Worm (Caenorhabditis elegans) whole organism, young adult: ENCODE data around the gene C33F10.8.

ENCODE experiments used
- Y56A3A.18 ChIP-seq: fragments of 200-800 bp; sonication (Bioruptor generic); IDR thresholded peaks from 2 replicates; pipeline ENCODE4 v1.3.6; 2022; ENCODE audit warnings: missing genetic modification reagents, missing genetic modification characterization, missing compliant biosample characterization
- hsf-1 ChIP-seq: fragments of 200-800 bp; sonication (Bioruptor generic); IDR thresholded peaks from 2 replicates; pipeline ENCODE4 v1.3.6; 2022; ENCODE audit warnings: missing genetic modification reagents, missing genetic modification characterization, missing compliant biosample characterization
- nhr-90 ChIP-seq: sonication (generic microtip); optimal IDR thresholded peaks from 2 replicates; lab custom pipeline; 2016; ENCODE audit warnings: missing genotype, mild to moderate bottlenecking, missing genetic modification characterization, missing compliant biosample characterization
- unc-62 ChIP-seq: fragments of 150-350 bp; optimal IDR thresholded peaks from 2 replicates; lab custom pipeline; 2014; ENCODE audit warnings: missing biosample characterization, missing genetic modification reagents, missing genetic modification characterization
- ztf-3 ChIP-seq: fragments of 200-800 bp; sonication (Bioruptor generic); optimal IDR thresholded peaks from 2 replicates; lab custom pipeline; 2018; ENCODE audit warnings: mild to moderate bottlenecking, missing genetic modification characterization, missing compliant biosample characterization

DNA sequence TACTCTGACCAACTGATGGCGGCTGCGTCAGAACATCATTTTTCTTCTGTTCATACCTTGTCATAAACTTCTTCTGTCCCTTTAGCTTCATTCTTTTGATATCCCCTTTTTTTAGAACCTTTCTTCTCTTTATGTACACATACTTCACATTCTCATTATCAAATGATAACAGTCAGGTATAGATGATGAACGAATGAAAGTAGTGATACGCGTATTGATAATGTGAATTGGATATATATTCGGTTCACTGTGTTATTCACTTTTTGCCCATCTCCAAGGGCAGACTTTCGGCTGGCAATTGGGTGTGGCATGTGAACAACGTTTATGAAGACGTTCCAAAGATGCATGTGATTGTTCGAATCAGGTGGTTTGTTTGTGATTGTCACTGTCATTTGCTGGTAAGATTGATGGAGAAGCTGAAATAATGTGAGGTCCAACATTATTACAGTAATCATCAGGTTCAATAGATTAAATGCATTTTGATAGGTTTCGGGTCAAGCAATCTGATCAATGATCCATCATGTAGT lies 49.4 kb upstream of the C33F10.8 start, which contains the start of gene F11G11.15:
- TF ChIP-seq ztf-3 (GFP tag; lab: Kevin White, UChicago) (no peak), hsf-1 (GFP tag; lab: Robert Waterston, UW) (no peak), unc-62 (no peak), Y56A3A.18 (no peak), nhr-90 (tag; lab: Kevin White, UChicago) (no peak)
